Fruit fly (Drosophila melanogaster): ENCODE measurements around the gene wnd.

The wnd gene

dm6 chr3L:19575650-19576049, 59.9 kb downstream of the wnd start (continued):
- TF ChIP-seq CG18599 (GFP tag; optimal IDR thresholded peaks at IDR 0.05) (peak; percentile 28), CHES-1-like (GFP tag; optimal IDR thresholded peaks at IDR 0.05) (no peak), CG4360 (GFP tag; IDR thresholded peaks at IDR 0.05) (no peak), Sox102F (GFP tag; optimal IDR thresholded peaks at IDR 0.05) (peak; percentile 28), shn (GFP tag; optimal IDR thresholded peaks at IDR 0.05) (peak; percentile 29), CG8924 (tag; optimal IDR thresholded peaks at IDR 0.05) (peak; percentile 21), CG17385 (GFP tag; optimal IDR thresholded peaks at IDR 0.05) (peak; percentile 40), Spps (tag; optimal IDR thresholded peaks at IDR 0.05) (no peak), CG6272 (GFP tag; IDR thresholded peaks at IDR 0.05) (no peak), esg (GFP tag; conservative IDR thresholded peaks at IDR 0.05) (no peak), Sry-β (GFP tag; optimal IDR thresholded peaks at IDR 0.05) (peak; percentile 26), CG32772 (GFP tag; IDR thresholded peaks at IDR 0.05) (no peak), CG7786 (GFP tag; optimal IDR thresholded peaks at IDR 0.05) (no peak), CG12155 (GFP tag; optimal IDR thresholded peaks at IDR 0.05) (no peak), emc (GFP tag; optimal IDR thresholded peaks at IDR 0.05) (no peak), Eip74EF (GFP tag; optimal IDR thresholded peaks at IDR 0.05) (peak in 1 of 2 experiments; percentile 35), phol (tag; optimal IDR thresholded peaks at IDR 0.05) (no peak), gro (GFP tag; optimal IDR thresholded peaks at IDR 0.05) (no peak), CG9932 (GFP tag; IDR thresholded peaks at IDR 0.05) (no peak), CG18011 (GFP tag; optimal IDR thresholded peaks at IDR 0.05) (no peak), CG10462 (GFP tag; optimal IDR thresholded peaks at IDR 0.05) (no peak), bsh (GFP tag; optimal IDR thresholded peaks at IDR 0.05) (peak in 1 of 2 experiments; percentile 59), ftz-f1 (GFP tag; optimal IDR thresholded peaks at IDR 0.05) (peak; percentile 10), CG31388 (GFP tag; optimal IDR thresholded peaks at IDR 0.05) (no peak), CG11723 (GFP tag; optimal IDR thresholded peaks at IDR 0.05) (peak; percentile 44), Rx (GFP tag; IDR thresholded peaks at IDR 0.05) (no peak), HHEX (GFP tag; optimal IDR thresholded peaks at IDR 0.05) (peak; percentile 43), Taf1 (GFP tag; IDR thresholded peaks at IDR 0.05) (no peak), aop (GFP tag; IDR thresholded peaks at IDR 0.05) (no peak), sim (GFP tag; IDR thresholded peaks at IDR 0.05) (no peak), NFAT (GFP tag; IDR thresholded peaks at IDR 0.05) (no peak), prd (optimal IDR thresholded peaks at IDR 0.05) (no peak), prd (GFP tag; IDR thresholded peaks at IDR 0.05) (no peak), CG17568 (GFP tag; optimal IDR thresholded peaks at IDR 0.05) (peak; percentile 48), onecut (GFP tag; IDR thresholded peaks at IDR 0.05) (no peak), sisA (GFP tag; IDR thresholded peaks at IDR 0.05) (no peak), eve (GFP tag; optimal IDR thresholded peaks at IDR 0.05) (no peak), caup (GFP tag; optimal IDR thresholded peaks at IDR 0.05; ENCODE audit: severe bottlenecking) (peak; percentile 34), CG1832 (GFP tag; optimal IDR thresholded peaks at IDR 0.05) (no peak), unpg (GFP tag; optimal IDR thresholded peaks at IDR 0.05) (peak; percentile 53), CG15514 (GFP tag; optimal IDR thresholded peaks at IDR 0.05) (no peak), lab (GFP tag; optimal IDR thresholded peaks at IDR 0.05) (peak; percentile 57), BtbVII (GFP tag; optimal IDR thresholded peaks at IDR 0.05) (peak; percentile 4), C15 (GFP tag; IDR thresholded peaks at IDR 0.05) (no peak), CG4854 (GFP tag; optimal IDR thresholded peaks at IDR 0.05) (no peak), trh (GFP tag; optimal IDR thresholded peaks at IDR 0.05) (no peak), CG17361 (GFP tag; IDR thresholded peaks at IDR 0.05) (0 out of 3 replicates have a peak, but pooled peaks have one; percentile 14), ara (GFP tag; IDR thresholded peaks at IDR 0.05) (peak; percentile 42; the same call in 1 of the 2 replicates), CG4282 (GFP tag; optimal IDR thresholded peaks at IDR 0.05) (no peak), CG13424 (tag; optimal IDR thresholded peaks at IDR 0.05) (peak; percentile 49), ash1 (GFP tag; optimal IDR thresholded peaks at IDR 0.05) (no peak)

All from whole organism, embryonic.